Worm (Caenorhabditis elegans) whole organism, L2 larva: ENCODE measurements around the gene ZK177.9.

Experiments used
- C34F6.9 ChIP-seq: fragments of 150-350 bp; optimal IDR thresholded peaks from 2 replicates; lab custom pipeline; 2014; ENCODE audit warnings: missing biosample characterization, missing genetic modification characterization
- F13H6.1 ChIP-seq: sonication (generic microtip); optimal IDR thresholded peaks from 2 replicates; lab custom pipeline; 2016; ENCODE audit warnings: missing genetic modification characterization, missing compliant biosample characterization
- R02D3.7 ChIP-seq: fragments of 150-350 bp; optimal IDR thresholded peaks from 2 replicates; lab custom pipeline; 2014; ENCODE audit warnings: missing biosample characterization, missing genetic modification characterization
- Y55F3AM.14 ChIP-seq: fragments of 200-800 bp; sonication (Bioruptor generic); optimal IDR thresholded peaks from 2 replicates; lab custom pipeline; 2018; ENCODE audit warnings: mild to moderate bottlenecking, missing genetic modification characterization, missing compliant biosample characterization
- ZK546.5 ChIP-seq: sonication (generic microtip); optimal IDR thresholded peaks from 2 replicates; lab custom pipeline; 2017; ENCODE audit warnings: missing biosample characterization, missing genetic modification characterization
- alr-1 ChIP-seq: fragments of 150-350 bp; optimal IDR thresholded peaks from 2 replicates; lab custom pipeline; 2014; ENCODE audit warnings: missing biosample characterization, missing genetic modification characterization
- aly-2 ChIP-seq: fragments of 150-350 bp; optimal IDR thresholded peaks from 2 replicates; lab custom pipeline; 2014; ENCODE audit warnings: missing biosample characterization, missing genetic modification characterization
- ama-1 ChIP-seq: fragments of 150-350 bp; optimal IDR thresholded peaks from 2 replicates; lab custom pipeline; 2018; ENCODE audit warnings: inconsistent platforms
- blmp-1 ChIP-seq: sonication (generic microtip); optimal IDR thresholded peaks from 2 replicates; lab custom pipeline; 2017; ENCODE audit warnings: missing genetic modification characterization, mild to moderate bottlenecking, missing compliant biosample characterization, antibody characterized with exemption, moderate library complexity; ENCODE audit not compliant: insufficient read depth
- ceh-16 ChIP-seq: fragments of 150-350 bp; optimal IDR thresholded peaks from 2 replicates; lab custom pipeline; 2014; ENCODE audit warnings: missing biosample characterization, missing genetic modification characterization
- ceh-82 ChIP-seq: fragments of 150-350 bp; optimal IDR thresholded peaks from 2 replicates; lab custom pipeline; 2014; ENCODE audit warnings: missing biosample characterization, missing genetic modification characterization
- crh-2 ChIP-seq: sonication (generic microtip); optimal IDR thresholded peaks from 2 replicates; lab custom pipeline; 2017; ENCODE audit warnings: missing biosample characterization, missing genetic modification characterization
- dmd-4 ChIP-seq: sonication (generic microtip); optimal IDR thresholded peaks from 2 replicates; lab custom pipeline; 2017; ENCODE audit warnings: missing biosample characterization, missing genetic modification characterization
- egl-27 ChIP-seq: sonication (generic microtip); optimal IDR thresholded peaks from 3 replicates; lab custom pipeline; 2017; ENCODE audit warnings: missing biosample characterization, missing genetic modification reagents, missing genetic modification characterization
- elt-1 ChIP-seq: fragments of 150-350 bp; optimal IDR thresholded peaks from 2 replicates; lab custom pipeline; 2014; ENCODE audit warnings: missing biosample characterization, missing genetic modification characterization
- elt-3 ChIP-seq: sonication (generic microtip); optimal IDR thresholded peaks from 2 replicates; lab custom pipeline; 2017; ENCODE audit warnings: missing biosample characterization, missing genetic modification characterization
- fos-1 ChIP-seq: fragments of 150-350 bp; optimal IDR thresholded peaks from 2 replicates; lab custom pipeline; 2014; ENCODE audit warnings: missing biosample characterization, missing genetic modification characterization
- gmeb-1 ChIP-seq: fragments of 150-350 bp; optimal IDR thresholded peaks from 2 replicates; lab custom pipeline; 2014; ENCODE audit warnings: missing biosample characterization, missing genetic modification characterization
- lin-13 ChIP-seq: fragments of 150-350 bp; optimal IDR thresholded peaks from 2 replicates; lab custom pipeline; 2014; ENCODE audit warnings: missing biosample characterization, missing genetic modification reagents, missing genetic modification characterization
- lin-39 ChIP-seq: fragments of 150-350 bp; optimal IDR thresholded peaks from 2 replicates; lab custom pipeline; 2014; ENCODE audit warnings: missing biosample characterization, missing genetic modification reagents, missing genetic modification characterization
- lsy-2 ChIP-seq, 2 experiments: fragments of 150-350 bp in 1 of 2; sonication (generic microtip) in 1 of 2; optimal IDR thresholded peaks; 2 replicates each; lab custom pipeline; 2014 to 2017; ENCODE audit warnings: missing biosample characterization in 2 of 2, missing genetic modification characterization in 2 of 2
- mab-5 ChIP-seq: fragments of 150-350 bp; optimal IDR thresholded peaks from 2 replicates; lab custom pipeline; 2014; ENCODE audit warnings: missing biosample characterization, missing genetic modification characterization
- mbf-1 ChIP-seq: sonication (generic microtip); optimal IDR thresholded peaks from 2 replicates; lab custom pipeline; 2017; ENCODE audit warnings: missing biosample characterization, missing genetic modification characterization
- mdl-1 ChIP-seq, 2 experiments: fragments of 150-350 bp in 1 of 2; sonication (generic microtip) in 1 of 2; optimal IDR thresholded peaks; 2 replicates each; lab custom pipeline; 2017; ENCODE audit warnings: missing biosample characterization in 2 of 2, missing genetic modification characterization in 2 of 2
- nhr-10 ChIP-seq: sonication (generic microtip); optimal IDR thresholded peaks from 2 replicates; lab custom pipeline; 2017; ENCODE audit warnings: missing biosample characterization, missing genetic modification characterization
- nhr-11 ChIP-seq: fragments of 150-350 bp; optimal IDR thresholded peaks from 2 replicates; lab custom pipeline; 2014; ENCODE audit warnings: missing biosample characterization, missing genetic modification characterization
- nhr-12 ChIP-seq: fragments of 150-350 bp; optimal IDR thresholded peaks from 2 replicates; lab custom pipeline; 2014; ENCODE audit warnings: missing biosample characterization, missing genetic modification characterization
- nhr-129 ChIP-seq: fragments of 150-350 bp; optimal IDR thresholded peaks from 2 replicates; lab custom pipeline; 2014; ENCODE audit warnings: missing biosample characterization, missing genetic modification characterization
- nhr-21 ChIP-seq: fragments of 150-350 bp; optimal IDR thresholded peaks from 2 replicates; lab custom pipeline; 2014; ENCODE audit warnings: missing biosample characterization, missing genetic modification characterization
- nhr-23 ChIP-seq: fragments of 150-350 bp; optimal IDR thresholded peaks from 2 replicates; lab custom pipeline; 2014; ENCODE audit warnings: missing biosample characterization, missing genetic modification reagents, missing genetic modification characterization
- nhr-237 ChIP-seq: fragments of 150-350 bp; optimal IDR thresholded peaks from 2 replicates; lab custom pipeline; 2014; ENCODE audit warnings: missing biosample characterization, missing genetic modification characterization
- nhr-25 ChIP-seq: fragments of 150-350 bp; sonication (generic microtip); optimal IDR thresholded peaks from 3 replicates; lab custom pipeline; 2014; ENCODE audit warnings: missing biosample characterization, missing genetic modification characterization
- nhr-6 ChIP-seq: fragments of 150-350 bp; optimal IDR thresholded peaks from 2 replicates; lab custom pipeline; 2014; ENCODE audit warnings: missing biosample characterization, missing genetic modification characterization
- nhr-77 ChIP-seq: fragments of 150-350 bp; optimal IDR thresholded peaks from 2 replicates; lab custom pipeline; 2014; ENCODE audit warnings: missing biosample characterization, missing genetic modification characterization
- peb-1 ChIP-seq: fragments of 150-350 bp; optimal IDR thresholded peaks from 2 replicates; lab custom pipeline; 2014; ENCODE audit warnings: missing biosample characterization, missing genetic modification characterization
- sem-4 ChIP-seq: fragments of 150-350 bp; optimal IDR thresholded peaks from 2 replicates; lab custom pipeline; 2014; ENCODE audit warnings: missing biosample characterization, missing genetic modification reagents, missing genetic modification characterization
- skn-1 ChIP-seq: sonication (generic microtip); optimal IDR thresholded peaks from 2 replicates; lab custom pipeline; 2017; ENCODE audit warnings: missing biosample characterization, missing genetic modification characterization
- sma-3 ChIP-seq: sonication (generic microtip); optimal IDR thresholded peaks from 2 replicates; lab custom pipeline; 2016; ENCODE audit warnings: missing genetic modification reagents, missing genetic modification characterization, missing compliant biosample characterization
- sma-9 ChIP-seq, 2 experiments: fragments of 150-350 bp in 1 of 2; sonication (generic microtip) in 1 of 2; optimal IDR thresholded peaks; 2 replicates each; lab custom pipeline; 2014 to 2016; ENCODE audit warnings: missing genetic modification characterization in 2 of 2, mild to moderate bottlenecking in 1 of 2, missing biosample characterization in 1 of 2, missing compliant biosample characterization in 1 of 2, missing genetic modification reagents in 1 of 2, moderate library complexity in 1 of 2
- snpc-4 ChIP-seq: fragments of 150-350 bp; optimal IDR thresholded peaks from 2 replicates; lab custom pipeline; 2014; ENCODE audit warnings: missing biosample characterization, missing genetic modification characterization
- unc-39 ChIP-seq: fragments of 150-350 bp; optimal IDR thresholded peaks from 2 replicates; lab custom pipeline; 2014; ENCODE audit warnings: missing biosample characterization, missing genetic modification characterization
- unc-55 ChIP-seq: fragments of 150-350 bp; sonication (generic microtip); optimal IDR thresholded peaks from 3 replicates; lab custom pipeline; 2014; ENCODE audit warnings: missing biosample characterization, missing genetic modification reagents, missing genetic modification characterization
- unc-62 ChIP-seq: fragments of 150-350 bp; optimal IDR thresholded peaks from 2 replicates; lab custom pipeline; 2014; ENCODE audit warnings: missing biosample characterization, missing genetic modification reagents, missing genetic modification characterization
- zag-1 ChIP-seq: fragments of 150-350 bp; optimal IDR thresholded peaks from 2 replicates; lab custom pipeline; 2014; ENCODE audit warnings: missing biosample characterization, missing genetic modification characterization
- ztf-1 ChIP-seq: fragments of 200-800 bp; sonication (Bioruptor generic); conservative IDR thresholded peaks from 2 replicates; pipeline ENCODE4 v1.3.6; 2022; ENCODE audit warnings: missing genetic modification characterization, missing compliant biosample characterization
- ztf-11 ChIP-seq: sonication (generic microtip); optimal IDR thresholded peaks from 2 replicates; lab custom pipeline; 2017; ENCODE audit warnings: missing biosample characterization, missing genetic modification characterization
- ztf-4 ChIP-seq: fragments of 150-350 bp; optimal IDR thresholded peaks from 2 replicates; lab custom pipeline; 2014; ENCODE audit warnings: missing biosample characterization, missing genetic modification characterization

The ZK177.9 gene

ce11 chrII:5544145-5544515 is 26.6 kb upstream of the ZK177.9 start (continued):
- TF ChIP-seq ceh-16 (tag; lab: Kevin White, UChicago) = no peak
- no peak for TF ChIP-seq zag-1 (tag; lab: Kevin White, UChicago)
- TF ChIP-seq nhr-6 (tag; lab: Kevin White, UChicago) = peak; percentile 16
- TF ChIP-seq gmeb-1 (tag; lab: Kevin White, UChicago) = peak; percentile 66
- TF ChIP-seq skn-1 (tag; lab: Kevin White, UChicago) = no peak
- peak; percentile 6 for TF ChIP-seq nhr-77 (tag; lab: Kevin White, UChicago)
- TF ChIP-seq nhr-11 (tag; lab: Kevin White, UChicago) = no peak
- peak; percentile 89 for TF ChIP-seq nhr-129 (tag; lab: Kevin White, UChicago)
- TF ChIP-seq unc-62 (GFP tag; lab: Kevin White, UChicago) = no peak
- no peak for TF ChIP-seq mdl-1 (tag; optimal IDR thresholded peaks at IDR 0.05; lab: Kevin White, UChicago)
- no peak for TF ChIP-seq nhr-25 (tag; lab: Kevin White, UChicago)
- TF ChIP-seq snpc-4 (tag; lab: Kevin White, UChicago) = peak; percentile 98
- TF ChIP-seq nhr-10 = peak; percentile 15
- no peak for TF ChIP-seq aly-2 (tag; lab: Kevin White, UChicago)
- TF ChIP-seq peb-1 (tag; lab: Kevin White, UChicago) = no peak
- TF ChIP-seq fos-1 (tag; lab: Kevin White, UChicago) = peak; percentile 11
- TF ChIP-seq ztf-1 (GFP tag; lab: Robert Waterston, UW) = no peak
- peak; percentile 76 for TF ChIP-seq sma-9 (GFP tag; optimal IDR thresholded peaks at IDR 0.05; lab: Kevin White, UChicago)
- TF ChIP-seq sma-9 (tag; optimal IDR thresholded peaks at IDR 0.05; lab: Kevin White, UChicago) = no peak

- peak; percentile 99 for TF ChIP-seq C34F6.9
- peak; percentile 99 for TF ChIP-seq sma-9 (GFP tag; optimal IDR thresholded peaks at IDR 0.05; lab: Kevin White, UChicago)
- peak; percentile 73 for TF ChIP-seq sma-9 (tag; optimal IDR thresholded peaks at IDR 0.05; lab: Kevin White, UChicago)
- peak; percentile 95 for TF ChIP-seq nhr-10
- TF ChIP-seq lin-39 (tag; lab: Kevin White, UChicago) = peak; percentile 91
- peak; percentile 65 for TF ChIP-seq nhr-77 (tag; lab: Kevin White, UChicago)
- TF ChIP-seq R02D3.7 (tag; lab: Kevin White, UChicago) = peak; percentile 80
- TF ChIP-seq elt-3 (tag; lab: Kevin White, UChicago) = no peak
- TF ChIP-seq unc-55 (GFP tag; lab: Kevin White, UChicago) = peak; percentile 99
- TF ChIP-seq nhr-12 (tag; lab: Kevin White, UChicago) = peak; percentile 74
- TF ChIP-seq mab-5 (tag; lab: Kevin White, UChicago) = peak; percentile 96
- TF ChIP-seq ama-1 = peak; percentile 100
- TF ChIP-seq skn-1 (tag; lab: Kevin White, UChicago) = peak; percentile 92
- peak; percentile 100 for TF ChIP-seq aly-2 (tag; lab: Kevin White, UChicago)
- peak; percentile 99 for TF ChIP-seq nhr-21 (tag; lab: Kevin White, UChicago)
- no peak for TF ChIP-seq elt-1 (tag; lab: Kevin White, UChicago)
- no peak for TF ChIP-seq ztf-1 (GFP tag; lab: Robert Waterston, UW)
- TF ChIP-seq ztf-11 (tag; lab: Kevin White, UChicago) = peak; percentile 62
- TF ChIP-seq ZK546.5 (tag; lab: Kevin White, UChicago) = peak; percentile 58
- TF ChIP-seq gmeb-1 (tag; lab: Kevin White, UChicago) = peak; percentile 95
- peak; percentile 99 for TF ChIP-seq egl-27 (tag; lab: Kevin White, UChicago)
- peak; percentile 98 for TF ChIP-seq lin-13
- TF ChIP-seq crh-2 (tag; lab: Kevin White, UChicago) = peak; percentile 99
- peak; percentile 71 for TF ChIP-seq dmd-4 (tag; lab: Kevin White, UChicago)
- TF ChIP-seq unc-39 = peak; percentile 76
- TF ChIP-seq mdl-1 (tag; optimal IDR thresholded peaks at IDR 0.05; lab: Kevin White, UChicago) = peak; percentile 88 to 92
- TF ChIP-seq sem-4 (tag; lab: Kevin White, UChicago) = peak; percentile 98
- TF ChIP-seq alr-1 (tag; lab: Kevin White, UChicago) = no peak
- peak; percentile 88 for TF ChIP-seq nhr-237 (tag; lab: Kevin White, UChicago)
- TF ChIP-seq unc-62 (GFP tag; lab: Kevin White, UChicago) = peak; percentile 86
- peak; percentile 98 for TF ChIP-seq fos-1 (tag; lab: Kevin White, UChicago)
- peak; percentile 81 for TF ChIP-seq nhr-11 (tag; lab: Kevin White, UChicago)
- TF ChIP-seq nhr-129 (tag; lab: Kevin White, UChicago) = peak; percentile 99
- peak; percentile 98 for TF ChIP-seq sma-3
- TF ChIP-seq F13H6.1 = peak; percentile 98
- peak; percentile 61 for TF ChIP-seq mbf-1 (tag; lab: Kevin White, UChicago)
- TF ChIP-seq Y55F3AM.14 (GFP tag; lab: Kevin White, UChicago) = peak; percentile 95
- TF ChIP-seq lsy-2 (tag; optimal IDR thresholded peaks at IDR 0.05; lab: Kevin White, UChicago) = peak; percentile 94 to 97
- TF ChIP-seq nhr-6 (tag; lab: Kevin White, UChicago) = peak; percentile 98
- TF ChIP-seq blmp-1 (tag; lab: Kevin White, UChicago) = peak; percentile 90
- TF ChIP-seq ceh-82 (tag; lab: Kevin White, UChicago) = peak; percentile 87
- peak; percentile 97 for TF ChIP-seq nhr-25 (tag; lab: Kevin White, UChicago)
- peak; percentile 98 for TF ChIP-seq zag-1 (tag; lab: Kevin White, UChicago)
- no peak for TF ChIP-seq nhr-23 (tag; lab: Kevin White, UChicago)
- TF ChIP-seq peb-1 (tag; lab: Kevin White, UChicago) = peak; percentile 59
- TF ChIP-seq ceh-16 (tag; lab: Kevin White, UChicago) = peak; percentile 93
- TF ChIP-seq ztf-4 (tag; lab: Kevin White, UChicago) = peak; percentile 99
These were observed 26.1 kb upstream of the ZK177.9 start for ce11 chrII:5543476-5544144.
